Worm (Caenorhabditis elegans) whole organism, late embryonic: ENCODE measurements around the gene srx-78.
A peak's percentile ranks its signal among the peaks of the same experiment; 100 is the strongest.

Experiments
- C08G9.2 ChIP-seq: sonication (generic microtip); optimal IDR thresholded peaks from 2 replicates; lab custom pipeline; 2016; ENCODE audit warnings: mild to moderate bottlenecking, missing genetic modification characterization, moderate library complexity, missing compliant biosample characterization
- C38D4.7 ChIP-seq: fragments of 200-800 bp; sonication (Bioruptor generic); optimal IDR thresholded peaks from 2 replicates; lab custom pipeline; 2018; ENCODE audit warnings: mild to moderate bottlenecking, missing genetic modification characterization, moderate library complexity, missing compliant biosample characterization
- K02D7.2 ChIP-seq: sonication (generic microtip); optimal IDR thresholded peaks from 2 replicates; lab custom pipeline; 2017; ENCODE audit warnings: mild to moderate bottlenecking, missing genetic modification characterization, missing compliant biosample characterization
- ahr-1 ChIP-seq: sonication (generic microtip); optimal IDR thresholded peaks from 2 replicates; lab custom pipeline; 2016; ENCODE audit warnings: missing genetic modification characterization, missing compliant biosample characterization
- ama-1 ChIP-seq: fragments of 150-350 bp; optimal IDR thresholded peaks from 2 replicates; lab custom pipeline; 2014
- ceh-14 ChIP-seq: sonication (generic microtip); optimal IDR thresholded peaks from 2 replicates; lab custom pipeline; 2016; ENCODE audit warnings: missing genotype, missing genetic modification characterization, missing compliant biosample characterization
- ceh-2 ChIP-seq: sonication (generic microtip); optimal IDR thresholded peaks from 2 replicates; lab custom pipeline; 2016; ENCODE audit warnings: missing genotype, missing genetic modification characterization, missing compliant biosample characterization
- ceh-30 ChIP-seq: fragments of 150-350 bp; optimal IDR thresholded peaks from 2 replicates; lab custom pipeline; 2014; ENCODE audit warnings: missing biosample characterization, missing genetic modification characterization
- ceh-31 ChIP-seq: sonication (generic microtip); optimal IDR thresholded peaks from 2 replicates; lab custom pipeline; 2016; ENCODE audit warnings: missing genetic modification characterization, missing compliant biosample characterization
- ceh-34 ChIP-seq: sonication (generic microtip); optimal IDR thresholded peaks from 2 replicates; lab custom pipeline; 2016; ENCODE audit warnings: mild to moderate bottlenecking, missing genetic modification characterization, missing compliant biosample characterization
- ceh-45 ChIP-seq: fragments of 200-800 bp; sonication (Bioruptor generic); IDR thresholded peaks from 2 replicates; pipeline ENCODE4 v1.3.6; 2022; ENCODE audit warnings: missing genetic modification reagents, missing genetic modification characterization, missing compliant biosample characterization
- ceh-9 ChIP-seq: sonication (generic microtip); optimal IDR thresholded peaks from 2 replicates; lab custom pipeline; 2016; ENCODE audit warnings: mild to moderate bottlenecking, missing genetic modification characterization, inconsistent platforms, missing compliant biosample characterization
- dmd-4 ChIP-seq: sonication (generic microtip); optimal IDR thresholded peaks from 2 replicates; lab custom pipeline; 2016; ENCODE audit warnings: borderline replicate concordance, missing genetic modification characterization, missing compliant biosample characterization
- elt-2 ChIP-seq: sonication (generic microtip); optimal IDR thresholded peaks from 2 replicates; lab custom pipeline; 2016; ENCODE audit warnings: missing genetic modification reagents, missing genetic modification characterization, missing compliant biosample characterization
- ets-4 ChIP-seq: sonication (generic microtip); optimal IDR thresholded peaks from 2 replicates; lab custom pipeline; 2016; ENCODE audit warnings: missing genetic modification characterization, missing compliant biosample characterization
- eyg-1 ChIP-seq: sonication (generic microtip); optimal IDR thresholded peaks from 2 replicates; lab custom pipeline; 2016; ENCODE audit warnings: missing genotype, missing genetic modification characterization, missing compliant biosample characterization
- fax-1 ChIP-seq: sonication (generic microtip); optimal IDR thresholded peaks from 2 replicates; lab custom pipeline; 2016; ENCODE audit warnings: missing genotype, missing genetic modification characterization, missing compliant biosample characterization
- fkh-10 ChIP-seq: fragments of 150-350 bp; optimal IDR thresholded peaks from 2 replicates; lab custom pipeline; 2014; ENCODE audit warnings: missing biosample characterization, missing genetic modification reagents, missing genetic modification characterization
- gmeb-2 ChIP-seq: sonication (generic microtip); optimal IDR thresholded peaks from 2 replicates; lab custom pipeline; 2016; ENCODE audit warnings: missing genetic modification characterization, inconsistent platforms, missing compliant biosample characterization
- hlh-30 ChIP-seq: sonication (generic microtip); optimal IDR thresholded peaks from 2 replicates; lab custom pipeline; 2017; ENCODE audit warnings: antibody characterized with exemption, missing genetic modification characterization, missing compliant biosample characterization; ENCODE audit not compliant: insufficient read depth
- hlh-6 ChIP-seq: sonication (generic microtip); optimal IDR thresholded peaks from 2 replicates; lab custom pipeline; 2016; ENCODE audit warnings: missing genotype, missing genetic modification characterization, missing compliant biosample characterization
- hlh-8 ChIP-seq: sonication (generic microtip); optimal IDR thresholded peaks from 2 replicates; lab custom pipeline; 2016; ENCODE audit warnings: missing genotype, missing genetic modification characterization, missing compliant biosample characterization
- madf-2 ChIP-seq: sonication (generic microtip); optimal IDR thresholded peaks from 2 replicates; lab custom pipeline; 2017; ENCODE audit warnings: missing genetic modification characterization, missing compliant biosample characterization
- pat-9 ChIP-seq: fragments of 200-800 bp; sonication (Bioruptor generic); optimal IDR thresholded peaks from 2 replicates; lab custom pipeline; 2018; ENCODE audit warnings: mild to moderate bottlenecking, missing genetic modification characterization, moderate library complexity, missing compliant biosample characterization
- pax-1 ChIP-seq: fragments of 150-350 bp; optimal IDR thresholded peaks from 2 replicates; lab custom pipeline; 2014; ENCODE audit warnings: missing biosample characterization, missing genetic modification characterization
- pha-2 ChIP-seq: sonication (generic microtip); optimal IDR thresholded peaks from 2 replicates; lab custom pipeline; 2017; ENCODE audit warnings: mild to moderate bottlenecking, missing genetic modification characterization, missing compliant biosample characterization
- pha-4 ChIP-seq: fragments of 150-350 bp; optimal IDR thresholded peaks from 2 replicates; lab custom pipeline; 2018; ENCODE audit warnings: missing biosample characterization, missing genetic modification reagents, missing genetic modification characterization
- ref-2 ChIP-seq: sonication (generic microtip); optimal IDR thresholded peaks from 2 replicates; lab custom pipeline; 2016; ENCODE audit warnings: missing genetic modification characterization, missing compliant biosample characterization
- sdc-2 ChIP-seq: sonication (generic microtip); optimal IDR thresholded peaks from 2 replicates; lab custom pipeline; 2016; ENCODE audit warnings: missing genotype, missing genetic modification characterization, missing compliant biosample characterization
- sox-4 ChIP-seq: sonication (generic microtip); optimal IDR thresholded peaks from 2 replicates; lab custom pipeline; 2017; ENCODE audit warnings: mild to moderate bottlenecking, missing genetic modification characterization, inconsistent platforms, missing compliant biosample characterization
- tbx-7 ChIP-seq: sonication (generic microtip); optimal IDR thresholded peaks from 2 replicates; lab custom pipeline; 2016; ENCODE audit warnings: missing genotype, missing genetic modification characterization, missing compliant biosample characterization
- ttx-3 ChIP-seq: sonication (generic microtip); optimal IDR thresholded peaks from 2 replicates; lab custom pipeline; 2016; ENCODE audit warnings: missing genetic modification reagents, missing genetic modification characterization, missing compliant biosample characterization
- unc-3 ChIP-seq, 2 experiments: fragments of 200-800 bp in 1 of 2; sonication (Bioruptor generic) in 1 of 2; sonication (generic microtip) in 1 of 2; conservative IDR thresholded peaks in 1 of 2; optimal IDR thresholded peaks in 1 of 2; 2 replicates each; pipeline versions ENCODE4 v1.3.6 to Lab custom; 2016 to 2022; ENCODE audit warnings: missing compliant biosample characterization in 2 of 2, missing genetic modification characterization in 2 of 2, missing genetic modification reagents in 1 of 2
- unc-42 ChIP-seq: sonication (generic microtip); optimal IDR thresholded peaks from 2 replicates; lab custom pipeline; 2016; ENCODE audit warnings: missing genotype, missing genetic modification characterization, missing compliant biosample characterization
- zip-5 ChIP-seq: sonication (generic microtip); optimal IDR thresholded peaks from 2 replicates; lab custom pipeline; 2016; ENCODE audit warnings: missing genetic modification characterization, missing compliant biosample characterization
- ztf-16 ChIP-seq: sonication (generic microtip); optimal IDR thresholded peaks from 2 replicates; lab custom pipeline; 2017; ENCODE audit warnings: missing genetic modification characterization, missing compliant biosample characterization

The srx-78 gene

DNA sequence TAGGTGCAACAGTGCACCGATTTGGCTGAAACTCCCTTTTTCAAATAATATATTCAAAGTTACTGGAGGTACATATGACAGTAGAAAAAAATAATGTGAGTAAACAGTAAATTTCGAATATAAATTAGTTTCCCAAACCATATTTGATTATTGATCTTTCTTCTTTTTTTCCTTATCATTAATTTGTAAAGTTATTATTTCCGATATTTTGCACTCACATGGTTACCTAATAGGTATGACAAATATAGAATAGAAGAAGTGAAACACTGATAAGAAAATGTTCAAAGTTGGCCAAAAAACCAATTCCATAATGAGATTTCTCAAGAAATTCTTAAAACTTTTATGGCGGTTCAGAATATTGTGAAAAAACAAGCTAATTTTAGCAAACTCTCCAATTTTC lies 45.0 kb downstream of the srx-78 start:
- TF ChIP-seq pha-4 (tag; lab: Kevin White, UChicago), result no peak
- no peak for TF ChIP-seq ceh-9 (tag; lab: Kevin White, UChicago)
- TF ChIP-seq sdc-2 (tag; lab: Kevin White, UChicago), result no peak
- no peak for TF ChIP-seq ceh-30 (tag; lab: Kevin White, UChicago)
- no peak for TF ChIP-seq zip-5 (tag; lab: Kevin White, UChicago)
- no peak for TF ChIP-seq hlh-30 (tag; lab: Kevin White, UChicago)
- TF ChIP-seq unc-3 (GFP tag; conservative IDR thresholded peaks at IDR 0.05; lab: Robert Waterston, UW), result no peak
- TF ChIP-seq unc-3 (tag; optimal IDR thresholded peaks at IDR 0.05; lab: Kevin White, UChicago), result no peak
- no peak for TF ChIP-seq madf-2
- no peak for TF ChIP-seq K02D7.2
- no peak for TF ChIP-seq unc-42
- no peak for TF ChIP-seq eyg-1
- no peak for TF ChIP-seq pat-9
- no peak for TF ChIP-seq ref-2
- no peak for TF ChIP-seq dmd-4 (tag; lab: Kevin White, UChicago)
- TF ChIP-seq hlh-8 (tag; lab: Kevin White, UChicago), result no peak
- no peak for TF ChIP-seq ceh-45 (GFP tag; lab: Robert Waterston, UW)
- TF ChIP-seq fkh-10 (GFP tag; lab: Kevin White, UChicago), result no peak
- no peak for TF ChIP-seq elt-2 (tag; lab: Kevin White, UChicago)
- no peak for TF ChIP-seq ttx-3 (tag; lab: Kevin White, UChicago)

DNA sequence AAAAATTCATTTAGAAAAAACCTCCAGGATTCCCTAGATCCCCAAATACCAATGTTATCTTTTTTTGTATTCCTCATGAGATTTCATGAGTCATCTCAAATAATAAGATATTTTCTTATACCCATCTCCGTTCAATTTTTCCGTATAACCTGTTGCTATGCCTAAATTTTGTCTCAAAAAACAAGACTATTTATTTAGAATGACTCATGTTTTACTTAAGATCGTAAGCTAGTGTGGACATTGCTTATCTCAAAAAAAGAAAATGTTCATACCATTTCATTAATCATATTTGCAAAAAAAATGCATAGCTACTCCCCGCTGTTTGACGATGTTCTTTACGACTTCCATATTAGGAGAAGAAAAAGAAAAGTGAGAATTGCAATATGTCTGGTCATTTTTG lies 45.4 kb downstream of the srx-78 start, which contains the start of gene K08F9.3:
TSS of gene K08F9.3 (plus strand) at position 301 of the 400 bp plus-strand sequence.
- TF ChIP-seq K02D7.2, result no peak
- no peak for TF ChIP-seq ref-2
- no peak for TF ChIP-seq hlh-8 (tag; lab: Kevin White, UChicago)
- TF ChIP-seq pax-1, result no peak
- TF ChIP-seq gmeb-2 (tag; lab: Kevin White, UChicago), result no peak
- TF ChIP-seq fax-1 (tag; lab: Kevin White, UChicago), result no peak

DNA sequence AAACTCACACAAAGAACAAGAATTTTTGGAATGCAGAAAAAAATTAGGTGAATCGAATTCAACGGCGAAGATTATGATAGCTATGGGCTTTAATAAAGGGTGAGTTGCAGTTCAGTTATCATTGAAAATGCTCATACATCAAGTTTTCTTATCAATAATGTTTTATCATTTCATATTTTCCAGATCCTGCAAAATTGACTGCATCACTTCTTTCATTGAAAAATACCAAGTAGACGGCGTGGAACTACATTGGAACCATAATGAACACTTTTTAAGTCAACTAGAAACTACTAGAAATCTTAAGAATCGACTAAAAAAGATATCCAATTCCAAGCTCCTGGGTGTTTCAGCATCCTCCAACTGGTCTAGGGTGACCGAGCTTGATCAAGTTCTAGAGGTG lies 48.4 kb downstream of the srx-78 start, which contains the start of gene K08F9.1:
TSS of gene K08F9.1 (minus strand) at position 101 of the 400 bp plus-strand sequence.
- TF ChIP-seq ref-2 (no peak), ceh-45 (GFP tag; lab: Robert Waterston, UW) (no peak), ztf-16 (tag; lab: Kevin White, UChicago) (no peak), sox-4 (no peak), ceh-34 (tag; lab: Kevin White, UChicago) (no peak), ceh-14 (tag; lab: Kevin White, UChicago) (no peak), ceh-9 (tag; lab: Kevin White, UChicago) (no peak), ceh-2 (tag; lab: Kevin White, UChicago) (no peak), ets-4 (no peak), ahr-1 (no peak), C08G9.2 (tag; lab: Kevin White, UChicago) (no peak), K02D7.2 (no peak), sdc-2 (tag; lab: Kevin White, UChicago) (no peak), C38D4.7 (GFP tag; lab: Kevin White, UChicago) (no peak), ceh-31 (tag; lab: Kevin White, UChicago) (no peak), tbx-7 (tag; lab: Kevin White, UChicago) (no peak), pat-9 (no peak), pha-2 (no peak), ama-1 (lab: Kevin White, UChicago) (no peak), fkh-10 (GFP tag; lab: Kevin White, UChicago) (no peak)

ce11 chrV:15143798-15144197 lies 48.9 kb downstream of the srx-78 start, which contains the start of gene K08F9.4:
K08F9.4 (plus strand) TSS chrV:15144019.
- TF ChIP-seq ztf-16 (tag; lab: Kevin White, UChicago) (no peak), hlh-6 (tag; lab: Kevin White, UChicago) (no peak), ceh-31 (tag; lab: Kevin White, UChicago) (peak; percentile 16), madf-2 (no peak), pha-2 (no peak), fkh-10 (GFP tag; lab: Kevin White, UChicago) (no peak), elt-2 (tag; lab: Kevin White, UChicago) (no peak), pax-1 (peak; percentile 54)
